Fruit fly (Drosophila melanogaster): ENCODE measurements around the gene sals.

The sals gene

DNA sequence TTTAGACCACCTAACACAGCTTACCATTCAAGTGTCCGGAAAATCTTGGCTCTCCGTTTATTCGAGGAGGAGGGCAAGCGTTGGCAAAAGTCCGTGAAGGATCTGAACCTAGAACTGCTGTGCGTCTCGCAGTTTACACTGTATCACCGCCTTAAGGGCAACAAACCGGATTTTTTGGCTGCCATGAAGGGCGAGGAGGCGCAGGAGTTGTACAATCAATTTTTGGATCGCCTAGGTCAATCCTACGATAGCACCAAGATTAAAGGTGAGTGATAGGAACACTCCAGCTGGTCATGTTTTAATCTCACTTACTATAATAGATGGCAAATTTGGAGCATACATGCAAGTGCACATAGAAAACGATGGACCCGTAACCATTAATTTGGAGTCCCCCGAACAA lies 21.3 kb downstream of the sals start:
- TF ChIP-seq pad (GFP tag; optimal IDR thresholded peaks at IDR 0.05) (no peak), bab1 (GFP tag; optimal IDR thresholded peaks at IDR 0.05) (no peak), CG1620 (GFP tag; optimal IDR thresholded peaks at IDR 0.05) (no peak), CG33017 (tag; optimal IDR thresholded peaks at IDR 0.05) (no peak), CG12768 (GFP tag; optimal IDR thresholded peaks at IDR 0.05) (no peak), CG14711 (tag; optimal IDR thresholded peaks at IDR 0.05) (no peak), Mnt (GFP tag; optimal IDR thresholded peaks at IDR 0.05) (no peak), CG11617 (GFP tag; optimal IDR thresholded peaks at IDR 0.05) (no peak), toe (GFP tag; optimal IDR thresholded peaks at IDR 0.05) (no peak), Crg-1 (GFP tag; optimal IDR thresholded peaks at IDR 0.05) (no peak), kay (GFP tag; ENCODE audit: borderline replicate concordance) (no peak)

DNA sequence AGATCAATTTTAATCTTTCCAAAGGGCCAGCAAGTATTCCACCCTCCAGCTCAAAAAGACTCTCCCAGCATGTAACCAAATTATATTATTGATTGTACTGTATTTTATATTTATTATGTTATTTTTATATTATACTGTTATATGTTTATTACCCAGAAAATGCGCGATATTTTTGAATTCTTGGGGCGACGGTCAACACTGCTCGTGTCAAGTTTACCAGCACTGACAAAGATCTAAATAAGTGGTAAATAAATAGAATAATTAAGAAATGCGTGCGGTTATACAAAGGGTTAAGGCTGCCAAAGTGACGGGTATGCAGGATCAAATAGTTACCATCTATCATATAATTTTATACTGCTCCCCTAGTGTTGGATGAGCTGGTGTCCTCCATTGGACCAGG lies 21.8 kb downstream of the sals start, which contains the start of gene Dtd:
Dtd (plus strand) TSS at position 248 of the 400 bp plus-strand sequence.
- TF ChIP-seq bab1 (GFP tag; optimal IDR thresholded peaks at IDR 0.05) (no peak), Crg-1 (GFP tag; optimal IDR thresholded peaks at IDR 0.05) (peak; percentile 54), CG1620 (GFP tag; optimal IDR thresholded peaks at IDR 0.05) (no peak), Hr96 (GFP tag; optimal IDR thresholded peaks at IDR 0.05) (no peak), cnc (optimal IDR thresholded peaks at IDR 0.05) (no peak), tj (GFP tag; optimal IDR thresholded peaks at IDR 0.05) (no peak), CG7101 (tag; optimal IDR thresholded peaks at IDR 0.05) (peak; percentile 58), toe (GFP tag; optimal IDR thresholded peaks at IDR 0.05) (no peak), CG33017 (tag; optimal IDR thresholded peaks at IDR 0.05) (peak; percentile 3), CG5204 (GFP tag; optimal IDR thresholded peaks at IDR 0.05) (no peak), Clk (GFP tag; optimal IDR thresholded peaks at IDR 0.05) (no peak), CG7045 (GFP tag; optimal IDR thresholded peaks at IDR 0.05) (no peak), ovo (GFP tag; optimal IDR thresholded peaks at IDR 0.05) (no peak), kay (GFP tag; ENCODE audit: borderline replicate concordance) (no peak), pad (GFP tag; optimal IDR thresholded peaks at IDR 0.05) (peak; percentile 51), CG11617 (GFP tag; optimal IDR thresholded peaks at IDR 0.05) (no peak), CG14711 (tag; optimal IDR thresholded peaks at IDR 0.05) (peak; percentile 43), cic (GFP tag; optimal IDR thresholded peaks at IDR 0.05) (no peak), Mnt (GFP tag; optimal IDR thresholded peaks at IDR 0.05) (peak; percentile 44), CG12768 (GFP tag; optimal IDR thresholded peaks at IDR 0.05) (peak; percentile 54)

DNA sequence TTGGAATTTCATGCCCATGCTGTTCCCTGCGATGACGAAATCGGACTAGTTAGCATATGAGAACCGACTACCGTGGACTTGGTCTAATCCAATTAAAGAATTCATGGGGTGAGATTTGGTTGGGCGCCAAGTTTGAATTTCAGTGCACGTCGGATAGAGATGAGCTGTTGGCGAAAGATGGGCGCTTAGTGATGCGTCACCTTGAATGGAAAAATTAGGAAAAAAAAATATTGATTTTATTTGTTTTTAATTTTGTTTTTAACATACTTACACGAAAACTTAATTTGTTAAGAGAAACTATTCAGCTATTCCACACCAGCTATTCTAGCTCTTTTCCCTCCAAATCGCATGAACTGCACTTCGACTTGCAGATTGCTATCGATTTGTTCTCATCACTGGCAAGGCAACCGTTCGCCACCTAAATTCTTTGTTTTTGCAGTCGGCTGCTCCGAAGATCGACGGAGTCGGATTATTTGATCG lies 29.9 kb downstream of the sals start, which contains the start of the genes ninaG and Sptz:
ninaG (minus strand) TSS at position 51 of the 480 bp plus-strand sequence.
Sptz (plus strand) TSS at position 450 of the 480 bp plus-strand sequence.
- TF ChIP-seq CG12768 (GFP tag; optimal IDR thresholded peaks at IDR 0.05) (peak; percentile 88), CG14711 (tag; optimal IDR thresholded peaks at IDR 0.05) (peak; percentile 82), ovo (GFP tag; optimal IDR thresholded peaks at IDR 0.05) (peak; percentile 76), cic (GFP tag; optimal IDR thresholded peaks at IDR 0.05) (no peak), CG7045 (GFP tag; optimal IDR thresholded peaks at IDR 0.05) (peak; percentile 87), CG5204 (GFP tag; optimal IDR thresholded peaks at IDR 0.05) (peak; percentile 87), bab1 (GFP tag; optimal IDR thresholded peaks at IDR 0.05) (peak; percentile 88), Crg-1 (GFP tag; optimal IDR thresholded peaks at IDR 0.05) (peak; percentile 84), cnc (optimal IDR thresholded peaks at IDR 0.05) (no peak), tj (GFP tag; optimal IDR thresholded peaks at IDR 0.05) (peak; percentile 59), toe (GFP tag; optimal IDR thresholded peaks at IDR 0.05) (peak; percentile 89), CG11617 (GFP tag; optimal IDR thresholded peaks at IDR 0.05) (peak; percentile 86), CG1620 (GFP tag; optimal IDR thresholded peaks at IDR 0.05) (peak; percentile 95), kay (GFP tag; ENCODE audit: borderline replicate concordance) (no peak), Hr96 (GFP tag; optimal IDR thresholded peaks at IDR 0.05) (peak; percentile 90), CG33017 (tag; optimal IDR thresholded peaks at IDR 0.05) (peak; percentile 76), CG7101 (tag; optimal IDR thresholded peaks at IDR 0.05) (peak; percentile 87), Clk (GFP tag; optimal IDR thresholded peaks at IDR 0.05) (peak; percentile 73), Mnt (GFP tag; optimal IDR thresholded peaks at IDR 0.05) (peak; percentile 81), pad (GFP tag; optimal IDR thresholded peaks at IDR 0.05) (peak; percentile 73)

DNA sequence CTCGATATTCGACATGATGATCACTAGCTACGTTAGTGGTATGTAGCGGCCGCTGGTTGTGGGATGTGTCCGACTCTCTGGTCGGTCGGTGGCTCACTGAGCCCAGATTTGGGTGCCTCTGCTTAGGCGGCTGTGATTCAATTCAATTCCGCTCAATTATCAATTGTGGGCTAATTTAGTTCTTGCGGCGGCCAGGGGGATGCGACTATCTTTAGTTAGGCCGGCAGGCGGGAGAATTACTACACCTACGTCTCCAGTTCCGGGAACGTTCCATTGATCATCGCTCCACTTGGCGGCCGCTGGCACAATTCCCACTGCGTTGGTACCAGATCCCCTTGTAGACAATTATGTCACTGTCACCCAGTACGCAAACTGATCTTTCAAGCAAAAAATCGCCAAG lies 33.0 kb downstream of the sals start, which contains the start of the genes bumpel and CG45676:
bumpel (minus strand) TSS at position 101 of the 400 bp plus-strand sequence.
CG45676 (plus strand) TSS at position 318 of the 400 bp plus-strand sequence.
- TF ChIP-seq kay (GFP tag; ENCODE audit: borderline replicate concordance) = no peak
- peak; percentile 2 for TF ChIP-seq CG12768 (GFP tag; optimal IDR thresholded peaks at IDR 0.05)

DNA sequence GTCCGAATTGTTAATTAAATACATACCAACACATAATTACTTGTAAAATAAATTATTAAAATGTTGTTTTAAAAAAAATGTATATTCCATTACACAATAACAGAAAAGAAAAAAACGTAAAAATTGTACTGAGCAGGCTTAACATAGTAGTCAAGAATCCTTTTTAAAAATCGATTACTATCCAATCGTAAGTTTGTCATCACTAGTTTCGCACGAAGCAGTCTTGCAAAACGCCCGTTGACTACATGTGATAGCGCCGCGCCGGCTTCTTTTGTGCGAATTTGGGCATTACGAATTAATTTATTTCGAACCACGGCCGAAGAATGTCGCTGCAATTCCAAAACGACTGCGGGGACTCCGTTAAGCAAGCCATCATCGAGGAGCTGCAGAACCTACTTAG lies 39.2 kb downstream of the sals start, which contains the start of gene Ipo9:
Ipo9 (plus strand) TSS at position 152 of the 400 bp plus-strand sequence.
- TF ChIP-seq cic (GFP tag; optimal IDR thresholded peaks at IDR 0.05) (peak; percentile 1), Crg-1 (GFP tag; optimal IDR thresholded peaks at IDR 0.05) (peak; percentile 18), CG7101 (tag; optimal IDR thresholded peaks at IDR 0.05) (peak; percentile 40), Hr96 (GFP tag; optimal IDR thresholded peaks at IDR 0.05) (no peak), bab1 (GFP tag; optimal IDR thresholded peaks at IDR 0.05) (peak; percentile 19), pad (GFP tag; optimal IDR thresholded peaks at IDR 0.05) (no peak), kay (GFP tag; ENCODE audit: borderline replicate concordance) (peak; percentile 70), CG12768 (GFP tag; optimal IDR thresholded peaks at IDR 0.05) (no peak), Mnt (GFP tag; optimal IDR thresholded peaks at IDR 0.05) (peak; percentile 76)

DNA sequence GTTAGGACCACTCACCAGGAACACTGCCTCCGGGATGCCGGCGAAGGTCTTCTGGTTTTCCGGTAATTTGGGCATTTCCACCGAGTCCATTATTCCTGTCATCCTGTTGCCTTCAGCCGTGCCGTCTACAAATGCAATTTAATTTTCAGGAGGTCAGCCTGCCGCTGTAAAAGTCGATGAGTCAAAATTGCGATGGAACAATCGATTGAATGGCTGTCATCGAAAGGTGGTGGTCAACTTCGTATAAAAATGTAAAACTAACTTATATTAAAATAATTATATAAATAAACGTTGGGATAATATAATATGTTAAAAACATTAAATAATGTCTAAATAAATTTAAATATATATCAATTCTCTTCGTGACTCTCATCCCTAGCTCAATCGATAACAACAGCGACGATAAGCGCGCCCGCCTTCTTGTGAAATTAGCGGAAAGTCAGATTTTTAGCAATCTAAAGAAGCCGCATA lies 41.9 kb downstream of the sals start, which contains the start of the genes mgr and Irbp:
mgr (minus strand) TSS at position 209 of the 471 bp plus-strand sequence.
Irbp (plus strand) TSS at position 381 of the 471 bp plus-strand sequence.
- TF ChIP-seq Crg-1 (GFP tag; optimal IDR thresholded peaks at IDR 0.05) = peak; percentile 79
- TF ChIP-seq CG7045 (GFP tag; optimal IDR thresholded peaks at IDR 0.05) = peak; percentile 92
- peak; percentile 59 for TF ChIP-seq toe (GFP tag; optimal IDR thresholded peaks at IDR 0.05)
- TF ChIP-seq CG33017 (tag; optimal IDR thresholded peaks at IDR 0.05) = peak; percentile 91
- peak; percentile 64 for TF ChIP-seq Clk (GFP tag; optimal IDR thresholded peaks at IDR 0.05)
- TF ChIP-seq Mnt (GFP tag; optimal IDR thresholded peaks at IDR 0.05) = peak; percentile 73
- peak; percentile 55 for TF ChIP-seq CG5204 (GFP tag; optimal IDR thresholded peaks at IDR 0.05)
- TF ChIP-seq CG14711 (tag; optimal IDR thresholded peaks at IDR 0.05) = peak; percentile 93
- no peak for TF ChIP-seq cnc (optimal IDR thresholded peaks at IDR 0.05)
- TF ChIP-seq pad (GFP tag; optimal IDR thresholded peaks at IDR 0.05) = peak; percentile 76
- TF ChIP-seq CG1620 (GFP tag; optimal IDR thresholded peaks at IDR 0.05) = peak; percentile 58
- peak; percentile 91 for TF ChIP-seq CG11617 (GFP tag; optimal IDR thresholded peaks at IDR 0.05)
- TF ChIP-seq tj (GFP tag; optimal IDR thresholded peaks at IDR 0.05) = peak; percentile 66
- peak; percentile 76 for TF ChIP-seq kay (GFP tag; ENCODE audit: borderline replicate concordance)
- peak; percentile 9 for TF ChIP-seq Hr96 (GFP tag; optimal IDR thresholded peaks at IDR 0.05)
- TF ChIP-seq CG7101 (tag; optimal IDR thresholded peaks at IDR 0.05) = peak; percentile 96
- peak; percentile 71 for TF ChIP-seq ovo (GFP tag; optimal IDR thresholded peaks at IDR 0.05)
- peak; percentile 95 for TF ChIP-seq bab1 (GFP tag; optimal IDR thresholded peaks at IDR 0.05)
- TF ChIP-seq CG12768 (GFP tag; optimal IDR thresholded peaks at IDR 0.05) = peak; percentile 87
- peak; percentile 4 for TF ChIP-seq cic (GFP tag; optimal IDR thresholded peaks at IDR 0.05)

Measured in whole organism, adult.